Worm (Caenorhabditis elegans): ENCODE results near the gene fbxc-26.

ce11 chrII:1672673-1673072, 21.8 kb downstream of the fbxc-26 start:
- TF ChIP-seq tbx-2 (tag; optimal IDR thresholded peaks at IDR 0.05) (no peak), nhr-77 (tag; optimal IDR thresholded peaks at IDR 0.05) (no peak)
